Fruit fly (Drosophila melanogaster) whole organism, prepupa: ENCODE results near the gene CG15717.

ENCODE experiments used
- Blimp-1 ChIP-seq: fragments of 200-800 bp; sonication (Bioruptor generic); optimal IDR thresholded peaks from 3 replicates; lab custom pipeline; 2017; ENCODE audit warnings: missing biosample characterization, missing genetic modification characterization, mild to moderate bottlenecking, moderate library complexity, missing genetic modification reagents
- CG11902 ChIP-seq: fragments of 200-800 bp; sonication (Bioruptor generic); optimal IDR thresholded peaks from 3 replicates; lab custom pipeline; 2016; ENCODE audit warnings: missing biosample characterization, missing genetic modification characterization
- CG16779 ChIP-seq: fragments of 200-800 bp; sonication (Bioruptor generic); optimal IDR thresholded peaks from 3 replicates; lab custom pipeline; 2017; ENCODE audit warnings: missing biosample characterization, mild to moderate bottlenecking, missing genetic modification characterization
- CG3919 ChIP-seq: fragments of 200-800 bp; sonication (Bioruptor generic); optimal IDR thresholded peaks from 3 replicates; lab custom pipeline; 2016; ENCODE audit warnings: missing biosample characterization, missing genetic modification characterization
- CG6792 ChIP-seq: fragments of 200-800 bp; sonication (Bioruptor generic); optimal IDR thresholded peaks from 3 replicates; lab custom pipeline; 2016; ENCODE audit warnings: missing biosample characterization, missing genetic modification characterization
- Hr39 ChIP-seq: fragments of 200-800 bp; sonication (Bioruptor generic); optimal IDR thresholded peaks from 2 replicates; lab custom pipeline; 2016; ENCODE audit warnings: missing biosample characterization, missing genetic modification characterization
- Lpt ChIP-seq: fragments of 200-800 bp; sonication (Bioruptor generic); optimal IDR thresholded peaks from 3 replicates; lab custom pipeline; 2016; ENCODE audit warnings: missing biosample characterization, missing genetic modification characterization
- Smox ChIP-seq: fragments of 200-800 bp; sonication (Bioruptor generic); optimal IDR thresholded peaks from 3 replicates; lab custom pipeline; 2016; ENCODE audit warnings: missing biosample characterization, missing genetic modification characterization
- Sox14 ChIP-seq: fragments of 200-800 bp; sonication (Bioruptor generic); optimal IDR thresholded peaks from 3 replicates; lab custom pipeline; 2016; ENCODE audit warnings: missing biosample characterization, missing genetic modification characterization
- cyc ChIP-seq: fragments of 200-800 bp; sonication (Bioruptor generic); optimal IDR thresholded peaks from 3 replicates; lab custom pipeline; 2016; ENCODE audit warnings: missing biosample characterization, missing genetic modification characterization
- dsx ChIP-seq: fragments of 200-800 bp; optimal IDR thresholded peaks from 3 replicates; lab custom pipeline; 2019; ENCODE audit warnings: missing biosample characterization, mild to moderate bottlenecking, missing genetic modification characterization, moderate library complexity; ENCODE audit not compliant: poor library complexity, severe bottlenecking
- lz ChIP-seq: fragments of 200-800 bp; sonication (Bioruptor generic); optimal IDR thresholded peaks from 3 replicates; lab custom pipeline; 2016; ENCODE audit warnings: missing biosample characterization, missing genetic modification characterization
- salr ChIP-seq, 2 experiments: fragments of 200-800 bp; sonication (Bioruptor generic); optimal IDR thresholded peaks; 3 replicates each; lab custom pipeline; 2016 to 2018; ENCODE audit warnings: missing biosample characterization in 2 of 2, missing genetic modification characterization in 2 of 2, mild to moderate bottlenecking in 1 of 2
- spab ChIP-seq: fragments of 200-800 bp; sonication (Bioruptor generic); optimal IDR thresholded peaks from 2 replicates; lab custom pipeline; 2017; ENCODE audit warnings: missing biosample characterization, mild to moderate bottlenecking, missing genetic modification characterization, missing genetic modification reagents

DNA sequence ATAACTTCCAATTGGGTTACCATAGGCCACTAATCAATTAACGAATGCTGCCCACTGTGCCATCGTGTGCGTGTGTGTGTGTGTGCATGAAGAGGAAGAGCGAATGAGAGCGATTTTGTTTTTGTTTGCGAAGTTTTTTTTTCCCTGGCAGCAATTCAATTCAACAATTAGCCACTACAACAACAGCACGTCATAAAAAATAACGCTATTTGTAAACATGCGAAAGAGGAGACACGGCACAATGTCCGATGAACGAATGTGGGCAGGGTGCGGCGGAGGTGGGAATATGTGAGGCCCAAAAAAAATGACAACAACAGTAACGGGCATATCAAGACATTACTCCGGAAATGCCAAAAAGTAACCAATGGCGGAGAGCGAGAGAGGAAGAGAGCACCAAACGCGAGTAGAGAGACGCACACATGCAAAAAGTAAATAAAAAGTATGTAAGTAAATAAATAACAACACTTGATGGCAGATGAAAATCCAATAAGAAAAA lies 41.4 kb upstream of the CG15717 start:
- TF ChIP-seq lz (GFP tag; lab: Kevin White, UChicago) (peak; percentile 29), Sox14 (GFP tag; lab: Kevin White, UChicago) (no peak), spab (no peak), Lpt (GFP tag; lab: Kevin White, UChicago) (no peak), CG6792 (GFP tag; lab: Kevin White, UChicago) (no peak), Smox (GFP tag; lab: Kevin White, UChicago) (no peak), Blimp-1 (no peak), salr (GFP tag; optimal IDR thresholded peaks at IDR 0.05; lab: Kevin White, UChicago) (no peak), CG11902 (no peak), dsx (no peak), Hr39 (GFP tag; lab: Kevin White, UChicago) (no peak), CG16779 (tag; lab: Kevin White, UChicago) (no peak), CG3919 (GFP tag; lab: Kevin White, UChicago) (no peak), cyc (GFP tag; lab: Kevin White, UChicago) (no peak)
